Fruit fly (Drosophila melanogaster) whole organism, embryonic: ENCODE measurements around the gene Pisd.

Experiments used
- Atf3 ChIP-seq: fragments of 200-800 bp; sonication (Bioruptor generic); optimal IDR thresholded peaks from 3 replicates; lab custom pipeline; 2016; ENCODE audit warnings: missing biosample characterization, missing genetic modification characterization
- Atf6 ChIP-seq: fragments of 200-800 bp; sonication (Bioruptor generic); IDR thresholded peaks from 2 replicates; pipeline ENCODE4 v1.3.6; 2022; ENCODE audit warnings: missing biosample characterization, missing genetic modification characterization
- CG10979 ChIP-seq: fragments of 200-800 bp; sonication (Bioruptor generic); optimal IDR thresholded peaks from 2 replicates; lab custom pipeline; 2018; ENCODE audit warnings: missing biosample characterization, mild to moderate bottlenecking, missing genetic modification characterization, moderate library complexity
- CG11560 ChIP-seq: fragments of 200-800 bp; sonication (Bioruptor generic); IDR thresholded peaks from 3 replicates; pipeline ENCODE4 v1.3.6; 2022; ENCODE audit warnings: missing biosample characterization, missing genetic modification characterization
- CG11695 ChIP-seq: fragments of 200-800 bp; sonication (Bioruptor generic); IDR thresholded peaks from 3 replicates; pipeline ENCODE4 v1.3.6; 2022; ENCODE audit warnings: missing biosample characterization, missing genetic modification characterization
- CG11723 ChIP-seq: fragments of 200-800 bp; sonication (Bioruptor generic); optimal IDR thresholded peaks from 2 replicates; lab custom pipeline; 2017; ENCODE audit warnings: missing biosample characterization, mild to moderate bottlenecking, missing genetic modification characterization
- CG12219 ChIP-seq: fragments of 200-800 bp; sonication (Bioruptor generic); optimal IDR thresholded peaks from 3 replicates; lab custom pipeline; 2018; ENCODE audit warnings: missing biosample characterization, mild to moderate bottlenecking, missing genetic modification characterization
- CG12659 ChIP-seq: fragments of 200-800 bp; sonication (Bioruptor generic); optimal IDR thresholded peaks from 3 replicates; lab custom pipeline; 2017; ENCODE audit warnings: mild to moderate bottlenecking, missing biosample characterization, missing genetic modification reagents, missing genetic modification characterization
- CG12744 ChIP-seq: fragments of 200-800 bp; sonication (Bioruptor generic); optimal IDR thresholded peaks from 2 replicates; lab custom pipeline; 2016; ENCODE audit warnings: missing biosample characterization, missing genetic modification characterization
- CG13424 ChIP-seq: fragments of 200-800 bp; sonication (Bioruptor generic); optimal IDR thresholded peaks from 2 replicates; lab custom pipeline; 2019; ENCODE audit warnings: missing biosample characterization, mild to moderate bottlenecking, missing genetic modification characterization, moderate library complexity
- CG14667 ChIP-seq: fragments of 200-800 bp; sonication (Bioruptor generic); IDR thresholded peaks from 2 replicates; pipeline ENCODE4 v1.3.6; 2022; ENCODE audit warnings: missing biosample characterization, missing genetic modification characterization
- CG17612 ChIP-seq: fragments of 200-800 bp; sonication (Bioruptor generic); IDR thresholded peaks from 2 replicates; pipeline ENCODE4 v1.3.6; 2022; ENCODE audit warnings: missing biosample characterization, missing genetic modification characterization
- CG18764 ChIP-seq: fragments of 200-800 bp; sonication (Bioruptor generic); optimal IDR thresholded peaks from 3 replicates; lab custom pipeline; 2016; ENCODE audit warnings: missing biosample characterization, missing genetic modification characterization
- CG2678 ChIP-seq: fragments of 200-800 bp; sonication (Bioruptor generic); optimal IDR thresholded peaks from 3 replicates; lab custom pipeline; 2019; ENCODE audit warnings: missing biosample characterization, mild to moderate bottlenecking, missing genetic modification characterization, moderate library complexity
- CG32767 ChIP-seq: fragments of 200-800 bp; sonication (Bioruptor generic); IDR thresholded peaks from 2 replicates; pipeline ENCODE4 v1.3.6; 2022; ENCODE audit warnings: missing biosample characterization, missing genetic modification characterization
- CG6854 ChIP-seq: fragments of 200-800 bp; sonication (Bioruptor generic); optimal IDR thresholded peaks from 3 replicates; lab custom pipeline; 2017; ENCODE audit warnings: missing biosample characterization, mild to moderate bottlenecking, missing genetic modification characterization
- CG8089 ChIP-seq: fragments of 200-800 bp; sonication (Bioruptor generic); optimal IDR thresholded peaks from 3 replicates; lab custom pipeline; 2016; ENCODE audit warnings: missing biosample characterization, missing genetic modification characterization
- CG9817 ChIP-seq: fragments of 200-800 bp; sonication (Bioruptor generic); optimal IDR thresholded peaks from 2 replicates; lab custom pipeline; 2018; ENCODE audit warnings: missing biosample characterization, mild to moderate bottlenecking, missing genetic modification characterization, moderate library complexity
- CG9876 ChIP-seq: fragments of 200-800 bp; sonication (Bioruptor generic); optimal IDR thresholded peaks from 2 replicates; lab custom pipeline; 2016; ENCODE audit warnings: missing biosample characterization, missing genetic modification characterization
- Chrac-16 ChIP-seq: fragments of 200-800 bp; sonication (Bioruptor generic); optimal IDR thresholded peaks from 3 replicates; lab custom pipeline; 2016; ENCODE audit warnings: missing biosample characterization, missing genetic modification characterization
- D19A ChIP-seq: fragments of 200-800 bp; optimal IDR thresholded peaks from 3 replicates; lab custom pipeline; 2019; ENCODE audit warnings: missing biosample characterization, mild to moderate bottlenecking, missing genetic modification characterization, moderate library complexity
- Doc3 ChIP-seq: fragments of 200-800 bp; sonication (Bioruptor generic); IDR thresholded peaks from 3 replicates; pipeline ENCODE4 v1.3.6; 2022; ENCODE audit warnings: missing biosample characterization, missing genetic modification characterization; ENCODE audit not compliant: partially characterized antibody
- E2f2 ChIP-seq: fragments of 200-800 bp; sonication (Bioruptor generic); IDR thresholded peaks from 2 replicates; pipeline ENCODE4 v1.3.6; 2022; ENCODE audit warnings: missing biosample characterization, missing genetic modification characterization
- Eip74EF ChIP-seq, 2 experiments: fragments of 200-800 bp in 1 of 2; fragments of >200 bp in 1 of 2; sonication (Bioruptor generic) in 1 of 2; optimal IDR thresholded peaks; 2 replicates each; lab custom pipeline; 2017 to 2019; ENCODE audit warnings: missing biosample characterization in 2 of 2, missing genetic modification characterization in 2 of 2, mild to moderate bottlenecking in 1 of 2, moderate library complexity in 1 of 2
- Hmr ChIP-seq: fragments of 200-800 bp; sonication (Bioruptor generic); optimal IDR thresholded peaks from 3 replicates; lab custom pipeline; 2017; ENCODE audit warnings: mild to moderate bottlenecking, missing biosample characterization, missing genetic modification reagents, missing genetic modification characterization
- Hsf ChIP-seq: fragments of 200-800 bp; sonication (Bioruptor generic); optimal IDR thresholded peaks from 3 replicates; lab custom pipeline; 2016; ENCODE audit warnings: missing biosample characterization, missing genetic modification characterization
- MBD-R2 ChIP-seq: fragments of 200-800 bp; sonication (Bioruptor generic); IDR thresholded peaks from 2 replicates; pipeline ENCODE4 v1.3.6; 2022; ENCODE audit warnings: missing biosample characterization, missing genetic modification characterization
- Myb ChIP-seq: fragments of 200-800 bp; sonication (Bioruptor generic); optimal IDR thresholded peaks from 2 replicates; lab custom pipeline; 2016; ENCODE audit warnings: missing biosample characterization, missing genetic modification characterization
- Stat92E ChIP-seq, 3 experiments: fragments of >200 bp in 2 of 3; fragments of 200-800 bp in 1 of 3; sonication (Bioruptor generic) in 1 of 3; optimal IDR thresholded peaks; 2 replicates each; lab custom pipeline; 2017 to 2019; ENCODE audit warnings: missing biosample characterization in 3 of 3, missing genetic modification characterization in 3 of 3, mild to moderate bottlenecking in 1 of 3, moderate library complexity in 1 of 3
- Taf1 ChIP-seq: fragments of 200-800 bp; sonication (Bioruptor generic); IDR thresholded peaks from 2 replicates; pipeline ENCODE4 v1.3.6; 2022; ENCODE audit warnings: missing biosample characterization, missing genetic modification characterization
- Vsx1 ChIP-seq: fragments of 200-800 bp; sonication (Bioruptor generic); optimal IDR thresholded peaks from 2 replicates; lab custom pipeline; 2017; ENCODE audit warnings: missing biosample characterization, mild to moderate bottlenecking, missing genetic modification characterization, missing genetic modification reagents
- amos ChIP-seq: fragments of 200-800 bp; sonication (Bioruptor generic); IDR thresholded peaks from 2 replicates; pipeline ENCODE4 v1.3.6; 2022; ENCODE audit warnings: missing biosample characterization, missing genetic modification characterization; ENCODE audit not compliant: partially characterized antibody
- az2 ChIP-seq: fragments of 200-800 bp; sonication (Bioruptor generic); optimal IDR thresholded peaks from 3 replicates; lab custom pipeline; 2016; ENCODE audit warnings: missing biosample characterization, missing genetic modification characterization
- crol ChIP-seq: fragments of 200-800 bp; sonication (Bioruptor generic); IDR thresholded peaks from 2 replicates; pipeline ENCODE4 v1.3.6; 2022; ENCODE audit warnings: missing biosample characterization, missing genetic modification characterization
- danr ChIP-seq: fragments of 200-800 bp; sonication (Bioruptor generic); IDR thresholded peaks from 2 replicates; pipeline ENCODE4 v1.3.6; 2022; ENCODE audit warnings: missing biosample characterization, missing genetic modification characterization
- dmrt11E ChIP-seq: fragments of 200-800 bp; sonication (Bioruptor generic); optimal IDR thresholded peaks from 3 replicates; lab custom pipeline; 2018; ENCODE audit warnings: missing biosample characterization, mild to moderate bottlenecking, missing genetic modification characterization, moderate library complexity
- dysf ChIP-seq: fragments of 200-800 bp; sonication (Bioruptor generic); IDR thresholded peaks from 3 replicates; pipeline ENCODE4 v1.3.6; 2022; ENCODE audit warnings: missing biosample characterization, missing genetic modification characterization
- esg ChIP-seq: fragments of 200-800 bp; sonication (Bioruptor generic); conservative IDR thresholded peaks from 2 replicates; pipeline ENCODE4 v1.3.6; 2022; ENCODE audit warnings: missing biosample characterization, missing genetic modification characterization
- grau ChIP-seq: fragments of 200-800 bp; optimal IDR thresholded peaks from 3 replicates; lab custom pipeline; 2019; ENCODE audit warnings: missing biosample characterization, mild to moderate bottlenecking, missing genetic modification characterization, moderate library complexity
- jigr1 ChIP-seq: fragments of 200-800 bp; sonication (Bioruptor generic); IDR thresholded peaks from 3 replicates; pipeline ENCODE4 v1.3.6; 2022; ENCODE audit warnings: missing biosample characterization, missing genetic modification characterization
- odd ChIP-seq: fragments of 200-800 bp; sonication (Bioruptor generic); optimal IDR thresholded peaks from 2 replicates; lab custom pipeline; 2017; ENCODE audit warnings: missing biosample characterization, mild to moderate bottlenecking, missing genetic modification characterization
- sc ChIP-seq, 3 experiments: fragments of >200 bp in 2 of 3; fragments of 200-800 bp in 1 of 3; sonication (Bioruptor generic) in 1 of 3; optimal IDR thresholded peaks; 2 replicates in 2 of 3; 3 replicates in 1 of 3; lab custom pipeline; 2017; ENCODE audit warnings: mild to moderate bottlenecking in 1 of 3, missing biosample characterization in 1 of 3, missing genetic modification characterization in 1 of 3, missing genetic modification reagents in 1 of 3
- sens-2 ChIP-seq: fragments of 200-800 bp; sonication (Bioruptor generic); IDR thresholded peaks from 2 replicates; pipeline ENCODE4 v1.3.6; 2022; ENCODE audit warnings: missing biosample characterization, missing genetic modification characterization
- sim ChIP-seq: fragments of 200-800 bp; sonication (Bioruptor generic); IDR thresholded peaks from 2 replicates; pipeline ENCODE4 v1.3.6; 2022; ENCODE audit warnings: missing biosample characterization, missing genetic modification characterization
- sisA ChIP-seq: fragments of 200-800 bp; sonication (Bioruptor generic); IDR thresholded peaks from 2 replicates; pipeline ENCODE4 v1.3.6; 2022; ENCODE audit warnings: missing biosample characterization, missing genetic modification characterization
- slbo ChIP-seq: fragments of 200-800 bp; sonication (Bioruptor generic); IDR thresholded peaks from 2 replicates; pipeline ENCODE4 v1.3.6; 2022; ENCODE audit warnings: missing biosample characterization, missing genetic modification characterization
- sug ChIP-seq: fragments of 200-800 bp; optimal IDR thresholded peaks from 2 replicates; lab custom pipeline; 2019; ENCODE audit warnings: missing biosample characterization, mild to moderate bottlenecking, missing genetic modification characterization, moderate library complexity
- vvl ChIP-seq: fragments of 200-800 bp; sonication (Bioruptor generic); IDR thresholded peaks from 2 replicates; pipeline ENCODE4 v1.3.6; 2022; ENCODE audit warnings: missing biosample characterization, missing genetic modification characterization
- zf30C ChIP-seq: fragments of 200-800 bp; sonication (Bioruptor generic); optimal IDR thresholded peaks from 3 replicates; lab custom pipeline; 2018; ENCODE audit warnings: missing biosample characterization, mild to moderate bottlenecking, missing genetic modification characterization

Pisd gene

DNA sequence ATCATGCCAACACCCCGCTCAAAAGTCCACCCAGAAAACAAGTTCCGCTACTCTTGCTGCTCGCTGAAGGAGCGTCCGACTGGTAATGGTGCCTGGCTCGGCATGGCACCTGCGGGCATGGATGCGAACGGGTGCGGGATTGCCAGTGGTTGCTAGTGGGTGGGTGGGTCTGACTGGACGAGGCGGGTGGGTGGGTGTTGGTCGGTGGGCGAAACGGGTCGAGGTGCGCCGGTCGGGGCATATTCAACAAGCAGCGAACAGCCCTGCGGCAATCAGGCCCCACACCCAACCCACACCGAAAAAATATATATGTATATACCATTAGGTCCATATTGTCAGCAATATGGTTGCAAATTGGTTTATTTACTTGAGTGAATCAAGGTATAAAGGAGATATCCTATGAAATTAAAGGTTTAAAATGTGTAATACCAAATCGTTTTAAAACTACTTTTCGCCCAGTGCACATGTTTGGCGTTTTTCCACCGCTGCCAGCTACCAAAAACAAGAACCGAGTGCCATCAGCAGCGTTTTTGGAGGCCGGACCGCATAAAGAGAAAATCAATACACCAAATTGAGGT, 39.9 kb upstream of the Pisd start (continued):
- TF ChIP-seq dmrt11E (tag; lab: Kevin White, UChicago) = peak; percentile 4
- TF ChIP-seq az2 = peak; percentile 41
- peak; percentile 67 for TF ChIP-seq sisA (GFP tag; lab: Robert Waterston, UW)
- TF ChIP-seq Atf6 = peak; percentile 76
- no peak for TF ChIP-seq CG12744 (GFP tag; lab: Kevin White, UChicago)
- TF ChIP-seq CG8089 (GFP tag; lab: Kevin White, UChicago) = no peak
- peak; percentile 45 for TF ChIP-seq Hsf
- TF ChIP-seq CG18764 (GFP tag; lab: Kevin White, UChicago) = no peak
- TF ChIP-seq Vsx1 (GFP tag; lab: Kevin White, UChicago) = peak; percentile 11
- TF ChIP-seq CG6854 = peak; percentile 36
- TF ChIP-seq danr (GFP tag; lab: Robert Waterston, UW) = peak; percentile 64
- TF ChIP-seq grau (tag; lab: Kevin White, UChicago) = peak; percentile 74
- TF ChIP-seq Eip74EF (GFP tag; optimal IDR thresholded peaks at IDR 0.05; lab: Kevin White, UChicago) = peak in 1 of 2 experiments; percentile 36
- TF ChIP-seq CG11560 (tag; lab: Robert Waterston, UW) = peak; percentile 62; the same call in 1 of the 3 replicates
- TF ChIP-seq CG11695 (GFP tag; lab: Robert Waterston, UW) = peak; percentile 75
- no peak for TF ChIP-seq amos
- TF ChIP-seq jigr1 = 0 out of 3 replicates have a peak, but pooled peaks have one; percentile 29
- TF ChIP-seq esg (GFP tag; lab: Robert Waterston, UW) = peak; percentile 52
- TF ChIP-seq Stat92E (GFP tag; optimal IDR thresholded peaks at IDR 0.05; lab: Kevin White, UChicago) = no peak
- TF ChIP-seq CG11723 (GFP tag; lab: Kevin White, UChicago) = peak; percentile 3
- no peak for TF ChIP-seq Doc3
- peak; percentile 22 for TF ChIP-seq CG10979
- peak; percentile 74 for TF ChIP-seq Hmr (GFP tag; lab: Kevin White, UChicago)
- peak; percentile 8 for TF ChIP-seq Chrac-16 (GFP tag; lab: Kevin White, UChicago)
- peak; percentile 81 for TF ChIP-seq dysf (GFP tag; lab: Robert Waterston, UW)
- TF ChIP-seq CG14667 = peak; percentile 25; the same call in 1 of the 2 replicates
- no peak for TF ChIP-seq CG9876 (GFP tag; lab: Kevin White, UChicago)
- TF ChIP-seq Myb (GFP tag; lab: Kevin White, UChicago) = peak; percentile 10
- peak; percentile 79 for TF ChIP-seq slbo (GFP tag; lab: Robert Waterston, UW)
- peak; percentile 53 for TF ChIP-seq CG9817 (tag; lab: Kevin White, UChicago)
- peak; percentile 72 for TF ChIP-seq CG13424 (tag; lab: Kevin White, UChicago)
- peak; percentile 32; the same call in 1 of the 2 replicates for TF ChIP-seq MBD-R2 (GFP tag; lab: Robert Waterston, UW)
- TF ChIP-seq odd (GFP tag; lab: Kevin White, UChicago) = peak; percentile 50
- peak; percentile 37; the same call in 1 of the 2 replicates for TF ChIP-seq sim (GFP tag; lab: Robert Waterston, UW)
- TF ChIP-seq Atf3 (GFP tag; lab: Kevin White, UChicago) = no peak
- peak; percentile 25 for TF ChIP-seq D19A (tag; lab: Kevin White, UChicago)
- TF ChIP-seq sens-2 = no peak
- peak; percentile 9 for TF ChIP-seq sug (tag; lab: Kevin White, UChicago)
- TF ChIP-seq CG17612 = peak; percentile 43; the same call in 1 of the 2 replicates
- TF ChIP-seq CG12219 (GFP tag; lab: Kevin White, UChicago) = peak; percentile 64
- peak; percentile 47; the same call in 1 of the 2 replicates for TF ChIP-seq E2f2
- peak; percentile 73 for TF ChIP-seq CG12659 (GFP tag; lab: Kevin White, UChicago)
- TF ChIP-seq sc (optimal IDR thresholded peaks at IDR 0.05; lab: Kevin White, UChicago) = no peak
- TF ChIP-seq sc (GFP tag; optimal IDR thresholded peaks at IDR 0.05; lab: Kevin White, UChicago) = peak; percentile 23
- peak; percentile 61 for TF ChIP-seq vvl
- TF ChIP-seq zf30C (GFP tag; lab: Kevin White, UChicago) = peak; percentile 8
- peak; percentile 66 for TF ChIP-seq crol (GFP tag; lab: Robert Waterston, UW)
- peak; percentile 69 for TF ChIP-seq CG2678 (tag; lab: Kevin White, UChicago)
- peak; percentile 76 for TF ChIP-seq CG32767 (GFP tag; lab: Robert Waterston, UW)
- TF ChIP-seq Taf1 (GFP tag; lab: Robert Waterston, UW) = peak; percentile 28; the same call in 1 of the 2 replicates
